Fruit fly (Drosophila melanogaster) whole organism: Measurements from ENCODE around the gene CG15296.

Experiments used
- CG8478 ChIP-seq: fragments of >200 bp; optimal IDR thresholded peaks from 2 replicates; lab custom pipeline; 2018; ENCODE audit warnings: inconsistent platforms
- Dll ChIP-seq: fragments of >200 bp; optimal IDR thresholded peaks from 2 replicates; lab custom pipeline; 2017
- EcR ChIP-seq, 2 experiments: fragments of >200 bp; optimal IDR thresholded peaks; 2 replicates each; lab custom pipeline; 2017; ENCODE audit warnings: missing biosample characterization in 2 of 2, missing genetic modification characterization in 2 of 2, missing genetic modification reagents in 2 of 2
- pan ChIP-seq: fragments of >200 bp; optimal IDR thresholded peaks from 2 replicates; lab custom pipeline; 2017
- psq ChIP-seq: fragments of >200 bp; optimal IDR thresholded peaks from 2 replicates; lab custom pipeline; 2017
- usp ChIP-seq: fragments of >200 bp; optimal IDR thresholded peaks from 2 replicates; lab custom pipeline; 2017; ENCODE audit warnings: missing biosample characterization, missing genetic modification characterization, mixed read lengths

CG15296 gene

DNA sequence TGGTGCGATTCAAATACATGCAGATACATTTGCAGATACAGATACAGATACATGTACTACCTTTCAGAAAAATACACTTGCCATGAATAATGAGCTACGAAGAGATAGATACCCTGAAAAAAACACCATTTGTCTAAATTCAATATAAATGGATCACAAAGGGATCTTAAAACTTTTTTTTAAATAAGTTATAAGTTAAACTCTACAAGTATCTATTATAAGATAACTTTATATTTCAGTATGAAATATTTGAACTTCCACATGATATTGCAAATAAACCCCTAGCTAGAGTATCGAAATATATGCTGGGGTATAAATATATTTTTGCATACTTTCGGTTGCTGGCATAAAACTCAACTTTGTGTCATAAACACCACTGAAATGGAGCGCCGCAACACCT, 5.0 kb downstream of the CG15296 start:
- TF ChIP-seq pan (no peak), EcR (GFP tag; optimal IDR thresholded peaks at IDR 0.05; lab: Kevin White, UChicago) (no peak), CG8478 (lab: Kevin White, UChicago) (no peak), usp (GFP tag; lab: Kevin White, UChicago) (no peak), Dll (lab: Kevin White, UChicago) (no peak), psq (no peak)

DNA sequence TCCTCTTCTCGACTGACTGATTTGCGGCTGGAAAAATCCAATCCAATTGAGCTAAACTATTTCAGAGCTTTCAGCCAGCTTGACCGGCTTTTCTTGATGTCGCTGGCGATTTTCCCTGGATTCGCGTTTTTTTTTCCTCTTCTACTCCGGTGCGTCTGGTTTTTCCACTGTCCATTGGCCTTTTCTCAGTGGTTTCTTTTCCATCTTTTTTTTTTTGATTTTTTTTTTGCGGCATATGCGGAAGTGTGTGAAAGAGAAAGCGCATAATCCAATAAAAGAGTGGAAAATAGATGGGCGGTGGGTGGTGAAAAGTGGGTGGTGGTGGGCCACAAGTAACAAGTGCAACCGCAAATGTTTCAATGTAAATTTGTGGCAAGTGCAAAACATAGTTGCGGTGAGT, 8.3 kb downstream of the CG15296 start:
- TF ChIP-seq Dll (lab: Kevin White, UChicago): no peak
- no peak for TF ChIP-seq CG8478 (lab: Kevin White, UChicago)
- no peak for TF ChIP-seq pan
- TF ChIP-seq psq: no peak
- no peak for TF ChIP-seq EcR (GFP tag; optimal IDR thresholded peaks at IDR 0.05; lab: Kevin White, UChicago)
- TF ChIP-seq usp (GFP tag; lab: Kevin White, UChicago): no peak

DNA sequence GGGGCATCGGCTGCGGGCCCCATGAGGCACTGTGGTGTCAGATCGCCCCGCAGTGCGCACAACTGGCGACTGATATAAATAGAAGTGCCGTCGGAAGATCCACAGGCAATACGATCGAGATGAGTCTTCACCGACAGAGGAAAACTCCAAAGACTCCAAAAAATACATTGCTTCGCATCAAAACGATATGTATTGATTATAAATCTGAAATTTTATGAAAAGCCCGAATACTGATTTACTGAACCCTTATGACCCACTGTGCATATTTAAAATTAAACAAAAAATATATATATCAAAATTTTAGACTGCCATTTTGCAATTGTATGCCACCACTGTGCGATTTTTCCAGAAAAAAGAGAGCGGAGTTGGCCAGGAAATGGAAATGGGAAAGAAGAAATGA, 9.0 kb downstream of the CG15296 start:
- no peak for TF ChIP-seq Dll (lab: Kevin White, UChicago)
- TF ChIP-seq psq: no peak
- TF ChIP-seq EcR (GFP tag; optimal IDR thresholded peaks at IDR 0.05; lab: Kevin White, UChicago): no peak
- TF ChIP-seq pan: no peak
- no peak for TF ChIP-seq CG8478 (lab: Kevin White, UChicago)
- TF ChIP-seq usp (GFP tag; lab: Kevin White, UChicago): no peak

DNA sequence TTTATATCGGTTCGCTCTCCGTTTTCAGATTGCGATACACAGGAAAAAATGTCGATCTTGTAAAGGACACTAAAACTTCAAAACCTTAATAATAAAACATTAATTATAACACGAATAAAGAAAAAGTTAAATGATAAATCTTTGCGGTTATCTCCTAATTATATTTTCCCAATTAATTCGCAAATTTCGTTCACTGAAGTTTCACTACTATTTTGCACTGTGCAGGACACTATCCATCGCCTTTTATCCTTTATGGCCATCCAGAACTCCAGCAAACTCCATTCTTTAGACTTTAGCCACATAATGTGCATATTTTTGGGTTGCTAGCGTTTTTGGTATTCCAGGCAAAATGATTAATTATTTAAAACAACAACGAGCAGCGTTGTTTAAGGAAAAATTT, 17.3 kb downstream of the CG15296 start:
- no peak for TF ChIP-seq CG8478 (lab: Kevin White, UChicago)
- no peak for TF ChIP-seq pan
- no peak for TF ChIP-seq usp (GFP tag; lab: Kevin White, UChicago)
- no peak for TF ChIP-seq psq
- no peak for TF ChIP-seq EcR (GFP tag; optimal IDR thresholded peaks at IDR 0.05; lab: Kevin White, UChicago)
- TF ChIP-seq Dll (lab: Kevin White, UChicago): no peak

DNA sequence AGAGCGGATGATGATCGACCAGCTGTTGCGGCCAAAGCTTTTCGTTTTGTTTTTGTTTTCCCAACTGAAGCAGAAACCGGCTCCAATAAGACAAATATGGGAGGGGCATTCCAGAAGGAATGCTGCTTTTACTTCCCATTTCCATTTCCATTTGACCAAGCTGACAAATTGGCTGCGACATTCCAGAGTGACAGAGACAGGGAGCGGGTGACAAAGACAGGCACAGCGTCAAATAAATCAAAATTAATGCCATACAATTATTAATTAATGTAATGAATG, 18.6 kb downstream of the CG15296 start:
- TF ChIP-seq CG8478 (lab: Kevin White, UChicago): no peak
- no peak for TF ChIP-seq Dll (lab: Kevin White, UChicago)
- no peak for TF ChIP-seq usp (GFP tag; lab: Kevin White, UChicago)
- TF ChIP-seq EcR (GFP tag; optimal IDR thresholded peaks at IDR 0.05; lab: Kevin White, UChicago): no peak

DNA sequence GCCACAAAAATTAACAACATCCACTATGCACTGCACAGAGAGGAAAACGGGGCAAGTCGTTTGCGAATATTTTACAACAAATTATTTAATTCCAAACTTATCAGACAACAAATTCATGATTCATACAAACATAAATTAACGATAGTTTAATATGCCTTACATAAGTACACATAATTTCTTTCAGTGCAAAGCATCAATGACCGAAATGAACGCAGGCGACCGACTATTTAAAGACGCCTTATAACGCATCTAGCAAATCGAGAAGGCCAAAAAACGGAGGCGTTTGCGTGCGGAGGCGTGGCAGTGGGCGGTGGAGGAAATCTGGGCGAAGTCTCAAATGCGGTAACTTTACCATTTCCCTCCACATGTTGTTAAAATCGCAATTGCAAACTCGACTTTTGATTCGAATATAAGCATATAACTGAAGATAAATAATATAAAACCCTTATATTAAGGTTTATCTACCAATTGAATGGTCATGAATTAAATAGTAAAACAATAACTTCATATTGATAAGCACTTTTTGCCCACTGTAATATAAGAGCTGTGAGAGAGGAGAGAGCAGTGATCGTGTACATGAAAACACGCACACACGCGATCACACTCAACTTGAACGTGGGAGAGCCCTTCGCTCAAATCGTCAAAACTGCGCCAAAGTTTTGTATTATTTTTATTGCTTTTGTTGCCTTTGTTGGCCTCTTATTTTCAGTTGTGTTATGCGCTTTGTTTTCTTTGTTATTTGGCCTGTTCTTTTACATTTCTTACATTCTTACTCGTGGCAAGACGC, 19.1 kb downstream of the CG15296 start:
- TF ChIP-seq Dll (lab: Kevin White, UChicago): no peak
- no peak for TF ChIP-seq psq
- TF ChIP-seq usp (GFP tag; lab: Kevin White, UChicago): no peak
- no peak for TF ChIP-seq pan
- TF ChIP-seq CG8478 (lab: Kevin White, UChicago): no peak
- no peak for TF ChIP-seq EcR (GFP tag; optimal IDR thresholded peaks at IDR 0.05; lab: Kevin White, UChicago)

DNA sequence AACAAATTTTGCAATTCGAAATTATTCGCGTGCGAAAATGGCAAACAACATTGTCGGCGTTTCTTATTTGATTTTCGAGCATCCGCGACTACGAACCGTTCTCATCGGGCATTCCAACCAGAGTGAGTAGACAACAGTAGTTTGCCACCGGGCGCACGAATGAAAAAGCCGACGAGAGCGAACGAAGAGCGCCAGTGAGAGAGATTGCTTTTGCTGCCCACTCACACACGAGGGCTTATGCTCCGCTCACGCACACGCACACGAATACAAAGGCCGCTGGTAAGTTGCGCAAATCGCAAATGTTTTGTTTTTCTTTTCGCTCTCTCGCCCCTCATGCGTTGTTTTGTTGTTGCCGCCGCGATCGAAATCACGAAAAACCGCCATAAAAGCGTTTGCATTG, 19.8 kb downstream of the CG15296 start:
- TF ChIP-seq Dll (lab: Kevin White, UChicago): peak; percentile 96
- TF ChIP-seq usp (GFP tag; lab: Kevin White, UChicago): no peak

DNA sequence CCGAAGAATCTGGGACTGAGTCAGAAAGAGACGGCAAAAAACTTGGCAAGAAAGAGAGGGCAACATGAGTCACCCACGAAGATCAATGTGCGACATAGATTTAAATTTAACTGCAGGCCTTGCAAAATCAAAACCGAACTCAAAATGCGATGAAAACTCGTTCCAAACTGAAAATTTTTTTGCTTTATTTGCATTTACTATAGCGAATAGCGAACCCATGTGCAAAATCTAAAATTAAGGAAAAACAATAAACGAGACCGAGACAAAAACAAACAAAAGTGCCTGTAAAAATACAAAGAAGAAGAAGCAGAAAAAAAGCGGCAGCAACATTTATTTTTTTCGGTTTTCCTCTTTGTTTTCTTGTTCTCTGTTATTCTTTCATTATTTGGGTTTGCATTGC, 20.4 kb downstream of the CG15296 start:
- no peak for TF ChIP-seq usp (GFP tag; lab: Kevin White, UChicago)
- TF ChIP-seq EcR (GFP tag; optimal IDR thresholded peaks at IDR 0.05; lab: Kevin White, UChicago): no peak
- no peak for TF ChIP-seq Dll (lab: Kevin White, UChicago)
- no peak for TF ChIP-seq pan
- TF ChIP-seq CG8478 (lab: Kevin White, UChicago): no peak
- TF ChIP-seq psq: no peak

DNA sequence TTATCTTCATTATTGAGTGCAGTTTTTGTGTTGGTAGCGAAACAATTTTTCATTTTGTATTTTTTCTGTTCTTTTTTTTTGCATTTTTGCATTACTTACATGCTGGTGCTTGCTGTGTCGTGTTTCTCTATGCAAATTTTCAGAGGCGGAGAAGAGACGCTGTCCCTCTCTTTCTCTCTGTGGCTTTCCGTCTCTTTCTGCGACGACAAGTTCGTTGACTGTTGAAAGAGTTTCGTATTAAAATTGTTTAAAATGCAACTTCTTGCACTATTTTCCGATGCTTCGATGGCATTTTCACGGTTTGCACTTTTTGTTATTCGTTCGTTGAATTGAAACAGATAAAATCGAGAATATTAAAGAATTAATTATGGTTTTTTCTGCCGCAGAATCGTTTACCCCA, 22.1 kb downstream of the CG15296 start:
- TF ChIP-seq pan (no peak), usp (GFP tag; lab: Kevin White, UChicago) (no peak), psq (no peak), CG8478 (lab: Kevin White, UChicago) (no peak), EcR (GFP tag; optimal IDR thresholded peaks at IDR 0.05; lab: Kevin White, UChicago) (no peak), Dll (lab: Kevin White, UChicago) (no peak)

DNA sequence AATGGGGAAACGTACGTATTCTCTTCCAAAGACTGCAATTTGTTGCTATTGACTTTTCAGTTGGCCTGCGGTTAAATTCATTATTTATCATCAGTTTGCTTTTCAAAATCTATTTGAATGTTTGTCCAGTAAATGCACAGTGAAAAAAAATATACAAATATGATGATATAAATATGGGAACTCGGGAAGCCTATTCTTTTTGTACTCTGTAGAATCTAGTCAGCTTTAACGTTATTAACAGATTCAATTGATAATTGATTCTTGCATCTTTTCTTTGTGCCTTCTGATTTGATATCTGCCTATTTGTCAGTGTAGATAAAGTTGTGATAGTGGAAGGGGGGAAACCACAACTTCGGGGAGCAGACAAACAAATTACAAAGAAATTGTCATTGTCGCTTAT, 23.1 kb downstream of the CG15296 start:
- TF ChIP-seq pan (no peak), Dll (lab: Kevin White, UChicago) (no peak), usp (GFP tag; lab: Kevin White, UChicago) (no peak), EcR (GFP tag; optimal IDR thresholded peaks at IDR 0.05; lab: Kevin White, UChicago) (no peak), psq (no peak), CG8478 (lab: Kevin White, UChicago) (no peak)

DNA sequence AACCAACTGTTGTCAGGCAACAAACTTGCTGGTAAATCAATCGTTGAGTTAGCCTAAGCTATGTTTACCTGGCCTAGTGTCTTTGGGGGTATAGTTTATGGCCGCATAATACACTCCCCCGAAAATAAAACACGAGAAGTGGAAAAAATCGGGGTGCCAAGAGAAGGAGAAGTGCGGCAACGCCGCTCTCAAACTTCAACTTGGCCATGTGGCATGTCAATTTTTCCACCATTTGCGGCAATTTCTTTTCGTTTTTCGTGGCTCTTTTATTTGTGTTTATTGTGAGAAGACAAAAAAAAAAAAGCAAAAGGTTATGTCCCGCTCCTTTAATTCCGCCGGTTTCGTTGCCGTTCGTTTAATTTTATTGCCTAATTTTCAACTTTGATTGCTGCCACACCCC, 25.9 kb downstream of the CG15296 start:
- TF ChIP-seq CG8478 (lab: Kevin White, UChicago): no peak
- no peak for TF ChIP-seq psq
- no peak for TF ChIP-seq EcR (GFP tag; optimal IDR thresholded peaks at IDR 0.05; lab: Kevin White, UChicago)
- no peak for TF ChIP-seq pan
- no peak for TF ChIP-seq usp (GFP tag; lab: Kevin White, UChicago)
- no peak for TF ChIP-seq Dll (lab: Kevin White, UChicago)

DNA sequence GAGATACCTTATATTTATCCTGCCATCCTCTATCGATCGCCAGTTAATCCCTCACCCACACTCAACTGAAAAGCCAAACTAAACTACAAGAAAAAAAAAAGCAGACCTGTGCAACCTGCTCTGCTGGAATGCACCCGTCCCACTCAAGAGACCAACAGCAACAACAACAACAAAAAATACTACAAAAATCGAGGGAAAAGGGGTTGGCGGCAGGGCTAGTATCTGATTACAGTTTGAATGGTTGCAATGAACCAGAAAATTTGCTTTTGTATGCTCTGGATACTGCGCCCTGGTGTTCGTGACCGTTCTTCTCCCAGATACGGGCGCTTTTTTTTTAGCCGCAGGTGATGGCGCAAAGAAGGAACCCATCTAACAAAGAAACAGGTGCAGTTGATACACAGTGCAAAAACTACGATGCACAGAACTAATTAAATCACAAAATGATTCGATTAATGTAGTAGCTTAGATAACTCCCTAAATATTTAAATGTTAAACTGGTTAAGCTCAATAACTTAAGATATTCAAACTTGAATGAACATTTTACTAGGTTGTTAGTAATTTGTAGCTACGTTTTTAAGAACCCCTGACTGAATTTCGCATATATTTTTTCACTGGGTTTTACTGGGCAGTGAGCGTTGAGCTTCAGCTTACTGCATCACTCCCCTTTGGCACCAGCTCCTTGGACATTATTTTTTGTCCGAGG, 27.4 kb downstream of the CG15296 start:
- TF ChIP-seq EcR (GFP tag; optimal IDR thresholded peaks at IDR 0.05; lab: Kevin White, UChicago) (peak in 1 of 2 experiments; percentile 56), Dll (lab: Kevin White, UChicago) (no peak)
